Worm (Caenorhabditis elegans): ENCODE data around the gene Y47D7A.12.

The Y47D7A.12 gene

DNA sequence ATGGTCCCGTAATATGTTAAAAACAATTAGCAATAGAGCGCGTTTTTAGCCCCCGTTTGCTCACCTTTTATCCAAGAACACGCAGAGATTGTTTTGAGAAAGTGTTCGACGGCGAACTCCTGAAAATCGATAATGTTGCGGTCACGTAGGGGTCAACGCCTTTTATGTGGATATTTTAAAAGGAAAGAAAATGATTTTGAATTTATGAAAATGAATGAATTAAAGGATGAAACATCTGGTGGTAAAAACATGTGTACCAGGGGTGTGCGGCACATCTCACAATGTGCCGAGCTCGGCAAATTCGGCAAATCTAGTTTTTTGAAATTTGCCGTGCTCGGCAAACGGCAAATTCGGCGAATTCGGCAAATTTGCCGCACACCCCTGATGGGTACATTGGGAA lies 29.4 kb downstream of the Y47D7A.12 start, which contains the start of gene F13A2.4:
Gene F13A2.4, minus strand, starts transcription at position 101 of the 400 bp plus-strand sequence.
- TF ChIP-seq ama-1 (optimal IDR thresholded peaks at IDR 0.05) (no peak), ets-7 (tag; optimal IDR thresholded peaks at IDR 0.05) (no peak), B0310.2 (tag; optimal IDR thresholded peaks at IDR 0.05) (no peak), tbx-37 (GFP tag; conservative IDR thresholded peaks at IDR 0.05) (no peak), pes-1 (GFP tag; IDR thresholded peaks at IDR 0.05) (no peak), tbx-11 (GFP tag; IDR thresholded peaks at IDR 0.05) (no peak), ceh-36 (tag; optimal IDR thresholded peaks at IDR 0.05) (no peak), hnd-1 (tag; optimal IDR thresholded peaks at IDR 0.05) (no peak), hmg-4 (GFP tag; optimal IDR thresholded peaks at IDR 0.05) (no peak), aly-1 (tag; optimal IDR thresholded peaks at IDR 0.05) (no peak), ceh-13 (GFP tag; optimal IDR thresholded peaks at IDR 0.05) (no peak), scrt-1 (GFP tag; IDR thresholded peaks at IDR 0.05) (no peak), F13C5.2 (tag; optimal IDR thresholded peaks at IDR 0.05) (no peak), hmbx-1 (tag; optimal IDR thresholded peaks at IDR 0.05) (no peak), sea-1 (GFP tag; conservative IDR thresholded peaks at IDR 0.05) (no peak), tra-4 (tag; optimal IDR thresholded peaks at IDR 0.05) (no peak), flt-1 (GFP tag; IDR thresholded peaks at IDR 0.05) (no peak)

DNA sequence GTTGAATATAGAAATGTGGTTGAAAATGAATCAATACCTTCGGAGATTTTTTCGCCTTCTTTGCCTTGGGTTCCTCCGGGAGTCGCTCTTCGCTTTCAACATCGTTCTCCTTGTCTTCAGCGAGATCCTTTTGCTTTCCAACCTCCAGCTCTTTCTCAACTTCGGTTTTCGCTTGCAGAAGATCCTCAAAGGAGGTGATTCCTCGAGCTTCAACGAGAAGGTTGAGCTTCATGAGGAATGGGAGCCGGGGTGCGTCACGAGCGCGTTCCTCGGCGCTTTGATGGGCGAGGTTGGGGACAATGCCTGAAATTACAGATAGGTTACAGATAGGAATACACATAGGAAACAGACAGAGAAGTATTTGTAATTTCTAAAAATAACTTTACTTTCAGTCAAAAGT lies 30.6 kb downstream of the Y47D7A.12 start:
- TF ChIP-seq hmbx-1 (tag; optimal IDR thresholded peaks at IDR 0.05) (no peak), tbx-11 (GFP tag; IDR thresholded peaks at IDR 0.05) (no peak), F13C5.2 (tag; optimal IDR thresholded peaks at IDR 0.05) (no peak), ceh-13 (GFP tag; optimal IDR thresholded peaks at IDR 0.05) (no peak), B0310.2 (tag; optimal IDR thresholded peaks at IDR 0.05) (no peak), ets-7 (tag; optimal IDR thresholded peaks at IDR 0.05) (no peak), tbx-37 (GFP tag; conservative IDR thresholded peaks at IDR 0.05) (no peak), aly-1 (tag; optimal IDR thresholded peaks at IDR 0.05) (no peak), ceh-36 (tag; optimal IDR thresholded peaks at IDR 0.05) (no peak), hmg-4 (GFP tag; optimal IDR thresholded peaks at IDR 0.05) (no peak), tra-4 (tag; optimal IDR thresholded peaks at IDR 0.05) (no peak), pes-1 (GFP tag; IDR thresholded peaks at IDR 0.05) (no peak), scrt-1 (GFP tag; IDR thresholded peaks at IDR 0.05) (no peak), hnd-1 (tag; optimal IDR thresholded peaks at IDR 0.05) (no peak), sea-1 (GFP tag; conservative IDR thresholded peaks at IDR 0.05) (no peak), flt-1 (GFP tag; IDR thresholded peaks at IDR 0.05) (no peak), ama-1 (optimal IDR thresholded peaks at IDR 0.05) (no peak)

DNA sequence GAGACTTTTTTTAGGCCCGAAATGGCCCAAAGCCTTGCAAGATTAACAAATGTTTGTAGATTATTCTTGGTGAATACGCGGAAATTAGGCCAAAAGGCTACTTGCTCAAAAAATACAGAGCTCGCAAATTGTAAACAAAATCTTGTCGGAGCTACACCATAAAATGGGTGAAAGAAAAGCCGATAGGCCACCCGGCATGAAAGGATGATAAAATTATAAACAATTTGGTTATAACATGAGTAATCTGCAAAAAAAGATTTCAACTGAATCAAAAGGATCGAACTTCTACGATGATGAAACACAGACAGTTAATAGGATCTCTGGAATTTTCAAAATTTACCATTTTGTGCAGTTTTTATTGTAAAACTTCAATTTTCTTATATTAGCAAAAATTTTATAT lies 31.3 kb downstream of the Y47D7A.12 start:
- no peak for TF ChIP-seq ceh-13 (GFP tag; optimal IDR thresholded peaks at IDR 0.05)
- no peak for TF ChIP-seq aly-1 (tag; optimal IDR thresholded peaks at IDR 0.05)
- TF ChIP-seq sea-1 (GFP tag; conservative IDR thresholded peaks at IDR 0.05), result no peak
- no peak for TF ChIP-seq tbx-37 (GFP tag; conservative IDR thresholded peaks at IDR 0.05)
- TF ChIP-seq ama-1 (optimal IDR thresholded peaks at IDR 0.05), result no peak
- TF ChIP-seq ceh-36 (tag; optimal IDR thresholded peaks at IDR 0.05), result no peak
- TF ChIP-seq pes-1 (GFP tag; IDR thresholded peaks at IDR 0.05), result no peak
- TF ChIP-seq B0310.2 (tag; optimal IDR thresholded peaks at IDR 0.05), result no peak
- no peak for TF ChIP-seq hnd-1 (tag; optimal IDR thresholded peaks at IDR 0.05)
- no peak for TF ChIP-seq tra-4 (tag; optimal IDR thresholded peaks at IDR 0.05)
- TF ChIP-seq F13C5.2 (tag; optimal IDR thresholded peaks at IDR 0.05), result no peak
- no peak for TF ChIP-seq hmbx-1 (tag; optimal IDR thresholded peaks at IDR 0.05)
- TF ChIP-seq ets-7 (tag; optimal IDR thresholded peaks at IDR 0.05), result no peak

DNA sequence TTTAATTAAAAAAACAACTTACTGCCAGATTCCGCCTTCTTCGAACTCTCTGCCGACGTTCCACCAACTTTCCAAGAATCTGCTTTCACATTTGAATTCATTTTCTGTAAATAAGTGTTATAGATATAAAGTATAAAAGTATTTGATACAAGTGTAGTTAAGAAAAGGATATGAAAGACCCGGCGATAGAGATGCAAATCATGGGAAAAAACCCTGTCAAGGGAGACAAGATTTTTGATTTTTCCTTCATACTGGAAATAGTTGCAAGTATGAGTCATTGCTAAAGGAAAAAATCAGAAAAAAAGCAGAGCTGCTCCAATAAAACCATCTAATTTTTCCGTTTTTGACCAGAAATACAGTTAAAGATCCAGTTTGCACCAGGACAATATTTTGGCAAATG lies 33.2 kb downstream of the Y47D7A.12 start, which contains the start of gene F13A2.3:
Gene F13A2.3, minus strand, starts transcription at position 101 of the 400 bp plus-strand sequence.
- TF ChIP-seq ets-7 (tag; optimal IDR thresholded peaks at IDR 0.05), result no peak
- no peak for TF ChIP-seq sea-1 (GFP tag; conservative IDR thresholded peaks at IDR 0.05)
- no peak for TF ChIP-seq B0310.2 (tag; optimal IDR thresholded peaks at IDR 0.05)
- TF ChIP-seq hmbx-1 (tag; optimal IDR thresholded peaks at IDR 0.05), result no peak
- no peak for TF ChIP-seq ceh-36 (tag; optimal IDR thresholded peaks at IDR 0.05)
- TF ChIP-seq F13C5.2 (tag; optimal IDR thresholded peaks at IDR 0.05), result no peak
- TF ChIP-seq flt-1 (GFP tag; IDR thresholded peaks at IDR 0.05), result no peak
- no peak for TF ChIP-seq tbx-37 (GFP tag; conservative IDR thresholded peaks at IDR 0.05)
- TF ChIP-seq tbx-11 (GFP tag; IDR thresholded peaks at IDR 0.05), result no peak
- no peak for TF ChIP-seq ceh-13 (GFP tag; optimal IDR thresholded peaks at IDR 0.05)
- TF ChIP-seq aly-1 (tag; optimal IDR thresholded peaks at IDR 0.05), result no peak
- TF ChIP-seq hnd-1 (tag; optimal IDR thresholded peaks at IDR 0.05), result no peak
- TF ChIP-seq tra-4 (tag; optimal IDR thresholded peaks at IDR 0.05), result no peak
- TF ChIP-seq pes-1 (GFP tag; IDR thresholded peaks at IDR 0.05), result no peak
- no peak for TF ChIP-seq ama-1 (optimal IDR thresholded peaks at IDR 0.05)
- TF ChIP-seq scrt-1 (GFP tag; IDR thresholded peaks at IDR 0.05), result no peak
- no peak for TF ChIP-seq hmg-4 (GFP tag; optimal IDR thresholded peaks at IDR 0.05)

DNA sequence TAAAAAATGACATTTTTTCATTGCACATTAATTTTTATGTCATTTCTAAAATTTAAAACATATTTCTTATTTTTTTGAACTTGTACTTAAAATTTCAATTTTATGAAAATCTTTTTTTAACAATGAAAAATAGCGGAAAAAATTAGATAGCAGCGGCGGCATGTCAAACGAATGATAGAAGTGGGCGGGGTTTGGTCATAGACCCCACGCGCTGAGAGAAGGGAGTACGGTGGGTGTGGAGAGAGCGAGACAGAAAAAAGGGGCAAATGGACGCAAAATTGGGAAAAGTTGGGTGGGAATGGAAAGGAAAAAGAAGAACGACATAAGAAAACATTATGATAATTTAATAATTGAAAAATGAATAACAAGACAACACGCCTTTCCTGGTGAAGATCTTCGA lies 41.6 kb downstream of the Y47D7A.12 start:
- TF ChIP-seq hmg-4 (GFP tag; optimal IDR thresholded peaks at IDR 0.05) (no peak), ceh-36 (tag; optimal IDR thresholded peaks at IDR 0.05) (no peak), pes-1 (GFP tag; IDR thresholded peaks at IDR 0.05) (no peak), aly-1 (tag; optimal IDR thresholded peaks at IDR 0.05) (no peak), tbx-37 (GFP tag; conservative IDR thresholded peaks at IDR 0.05) (no peak), B0310.2 (tag; optimal IDR thresholded peaks at IDR 0.05) (no peak), tra-4 (tag; optimal IDR thresholded peaks at IDR 0.05) (no peak), ama-1 (optimal IDR thresholded peaks at IDR 0.05) (no peak), hnd-1 (tag; optimal IDR thresholded peaks at IDR 0.05) (no peak)

DNA sequence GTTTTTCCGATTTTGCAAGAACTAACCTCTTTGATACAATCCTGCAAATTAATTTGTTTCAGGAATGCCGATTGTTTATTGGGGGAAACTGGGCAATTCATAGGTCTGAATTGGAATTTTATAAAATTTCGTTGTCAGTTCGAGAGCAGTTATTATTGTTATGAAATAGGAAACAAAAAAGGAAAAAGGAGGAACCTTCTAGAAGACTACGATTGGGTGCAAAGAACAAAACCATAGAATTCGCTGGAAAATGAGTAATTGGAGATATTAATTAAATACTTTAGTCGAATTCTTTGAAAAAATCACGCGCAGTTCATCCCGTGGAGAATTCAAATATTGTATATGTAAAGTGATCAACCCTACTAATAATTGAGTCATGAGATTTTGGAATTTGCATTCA lies 42.1 kb downstream of the Y47D7A.12 start, which contains the start of gene F13A2.9:
Gene F13A2.9, minus strand, starts transcription at position 101 of the 400 bp plus-strand sequence.
- no peak for TF ChIP-seq hmg-4 (GFP tag; optimal IDR thresholded peaks at IDR 0.05)
- no peak for TF ChIP-seq ama-1 (optimal IDR thresholded peaks at IDR 0.05)
- TF ChIP-seq ceh-13 (GFP tag; optimal IDR thresholded peaks at IDR 0.05), result no peak
- no peak for TF ChIP-seq ets-7 (tag; optimal IDR thresholded peaks at IDR 0.05)
- TF ChIP-seq pes-1 (GFP tag; IDR thresholded peaks at IDR 0.05), result no peak
- TF ChIP-seq hmbx-1 (tag; optimal IDR thresholded peaks at IDR 0.05), result no peak
- no peak for TF ChIP-seq scrt-1 (GFP tag; IDR thresholded peaks at IDR 0.05)
- no peak for TF ChIP-seq tbx-11 (GFP tag; IDR thresholded peaks at IDR 0.05)

DNA sequence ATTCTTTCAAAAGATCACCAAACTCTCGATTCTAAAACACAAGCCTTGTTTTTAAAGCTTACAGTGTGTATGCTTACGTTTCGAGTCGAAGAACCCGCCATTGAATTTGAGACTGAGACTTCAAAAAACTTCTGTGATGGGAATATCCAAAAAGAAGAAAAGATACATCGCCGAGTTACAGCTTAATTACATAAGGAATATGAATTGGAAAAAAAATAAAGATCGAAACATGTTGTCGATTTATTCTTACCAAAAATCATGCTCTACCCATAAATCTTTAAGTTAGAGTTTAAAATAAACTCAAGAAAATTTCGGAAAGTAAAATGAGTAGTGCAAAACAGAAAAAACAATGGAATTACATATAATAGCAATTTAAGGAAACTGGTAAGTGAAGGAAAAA lies 43.3 kb downstream of the Y47D7A.12 start, which contains the start of gene F13A2.10:
Gene F13A2.10, minus strand, starts transcription at position 101 of the 400 bp plus-strand sequence.
- TF ChIP-seq ama-1 (optimal IDR thresholded peaks at IDR 0.05) (no peak), hmbx-1 (tag; optimal IDR thresholded peaks at IDR 0.05) (no peak), sea-1 (GFP tag; conservative IDR thresholded peaks at IDR 0.05) (no peak), aly-1 (tag; optimal IDR thresholded peaks at IDR 0.05) (no peak), tbx-11 (GFP tag; IDR thresholded peaks at IDR 0.05) (no peak), flt-1 (GFP tag; IDR thresholded peaks at IDR 0.05) (no peak), tbx-37 (GFP tag; conservative IDR thresholded peaks at IDR 0.05) (no peak), pes-1 (GFP tag; IDR thresholded peaks at IDR 0.05) (no peak), scrt-1 (GFP tag; IDR thresholded peaks at IDR 0.05) (no peak), hmg-4 (GFP tag; optimal IDR thresholded peaks at IDR 0.05) (no peak), F13C5.2 (tag; optimal IDR thresholded peaks at IDR 0.05) (no peak), ceh-13 (GFP tag; optimal IDR thresholded peaks at IDR 0.05) (no peak), ceh-36 (tag; optimal IDR thresholded peaks at IDR 0.05) (no peak), B0310.2 (tag; optimal IDR thresholded peaks at IDR 0.05) (no peak), hnd-1 (tag; optimal IDR thresholded peaks at IDR 0.05) (no peak)
